Fruit fly (Drosophila melanogaster) whole organism, adult: Measurements from ENCODE around the gene CG7724.

Experiments
- CG11617 ChIP-seq: fragments of 200-800 bp; sonication (Bioruptor generic); optimal IDR thresholded peaks from 2 replicates; lab custom pipeline; 2017; ENCODE audit warnings: mild to moderate bottlenecking, missing biosample characterization, missing genetic modification reagents, missing genetic modification characterization
- CG1620 ChIP-seq: fragments of 200-800 bp; sonication (Bioruptor generic); optimal IDR thresholded peaks from 2 replicates; lab custom pipeline; 2016; ENCODE audit warnings: missing biosample characterization, missing genetic modification characterization
- CG33017 ChIP-seq: fragments of 200-800 bp; sonication (Bioruptor generic); optimal IDR thresholded peaks from 2 replicates; lab custom pipeline; 2018; ENCODE audit warnings: missing biosample characterization, mild to moderate bottlenecking, missing genetic modification characterization, moderate library complexity
- CG5204 ChIP-seq: fragments of 200-800 bp; sonication (Bioruptor generic); optimal IDR thresholded peaks from 2 replicates; lab custom pipeline; 2016; ENCODE audit warnings: missing biosample characterization, missing genetic modification characterization
- Mnt ChIP-seq: fragments of 200-800 bp; sonication (Bioruptor generic); optimal IDR thresholded peaks from 2 replicates; lab custom pipeline; 2016; ENCODE audit warnings: missing biosample characterization, mild to moderate bottlenecking, missing genetic modification characterization
- bab1 ChIP-seq: fragments of 200-800 bp; sonication (Bioruptor generic); optimal IDR thresholded peaks from 3 replicates; lab custom pipeline; 2019; ENCODE audit warnings: missing biosample characterization, mild to moderate bottlenecking, missing genetic modification characterization, moderate library complexity
- cnc ChIP-seq, 2 experiments: fragments of >200 bp; optimal IDR thresholded peaks; 2 replicates each; lab custom pipeline; 2017
- toe ChIP-seq: fragments of 200-800 bp; sonication (Bioruptor generic); optimal IDR thresholded peaks from 2 replicates; lab custom pipeline; 2016; ENCODE audit warnings: missing biosample characterization, missing genetic modification characterization

dm6 chr3L:17010492-17011303, 44.7 kb upstream of the CG7724 start:
- TF ChIP-seq CG5204 (GFP tag; lab: Kevin White, UChicago) (no peak), cnc (optimal IDR thresholded peaks at IDR 0.05; lab: Kevin White, UChicago) (peak in 1 of 2 experiments; percentile 19), CG1620 (GFP tag; lab: Kevin White, UChicago) (no peak), CG11617 (GFP tag; lab: Kevin White, UChicago) (no peak), CG33017 (tag; lab: Kevin White, UChicago) (no peak), toe (GFP tag; lab: Kevin White, UChicago) (no peak), Mnt (GFP tag; lab: Kevin White, UChicago) (no peak), bab1 (GFP tag; lab: Kevin White, UChicago) (no peak)
